Worm (Caenorhabditis elegans): Measurements from ENCODE around the gene henn-1.

ce11 chrIII:8191695-8192094 lies 40.8 kb upstream of the henn-1 start, which contains the start of gene C50C3.1:
- TF ChIP-seq nhr-28 (tag; optimal IDR thresholded peaks at IDR 0.05) (no peak), nhr-237 (tag; optimal IDR thresholded peaks at IDR 0.05) (no peak), unc-39 (tag; optimal IDR thresholded peaks at IDR 0.05) (no peak), elt-1 (tag; optimal IDR thresholded peaks at IDR 0.05; ENCODE audit: borderline replicate concordance, insufficient read depth) (no peak)
